Worm (Caenorhabditis elegans) whole organism, L3 larva: ENCODE measurements around the gene T24H10.5.
A peak's percentile ranks its signal among the peaks of the same experiment; 100 is the strongest.

Experiments used
- R02D3.7 ChIP-seq: fragments of 150-350 bp; optimal IDR thresholded peaks from 2 replicates; lab custom pipeline; 2014; ENCODE audit warnings: missing biosample characterization, missing genetic modification characterization
- ZK546.5 ChIP-seq: sonication (generic microtip); optimal IDR thresholded peaks from 2 replicates; lab custom pipeline; 2017; ENCODE audit warnings: missing biosample characterization, missing genetic modification characterization
- aly-2 ChIP-seq: fragments of 150-350 bp; optimal IDR thresholded peaks from 2 replicates; lab custom pipeline; 2014; ENCODE audit warnings: missing biosample characterization, missing genetic modification characterization
- ama-1 ChIP-seq: fragments of 150-350 bp; optimal IDR thresholded peaks from 2 replicates; lab custom pipeline; 2018
- ceh-28 ChIP-seq: fragments of 150-350 bp; optimal IDR thresholded peaks from 2 replicates; lab custom pipeline; 2014; ENCODE audit warnings: missing biosample characterization, missing genetic modification reagents, missing genetic modification characterization
- ceh-82 ChIP-seq: fragments of 150-350 bp; optimal IDR thresholded peaks from 2 replicates; lab custom pipeline; 2014; ENCODE audit warnings: missing biosample characterization, missing genetic modification characterization
- ceh-9 ChIP-seq: sonication (generic microtip); optimal IDR thresholded peaks from 2 replicates; lab custom pipeline; 2018; ENCODE audit warnings: missing biosample characterization, missing genetic modification characterization
- egl-27 ChIP-seq: sonication (generic microtip); optimal IDR thresholded peaks from 4 replicates; lab custom pipeline; 2017; ENCODE audit warnings: missing biosample characterization, missing genetic modification reagents, missing genetic modification characterization
- elt-1 ChIP-seq: fragments of 150-350 bp; optimal IDR thresholded peaks from 2 replicates; lab custom pipeline; 2014; ENCODE audit warnings: missing biosample characterization, missing genetic modification characterization
- elt-2 ChIP-seq: sonication (generic microtip); optimal IDR thresholded peaks from 2 replicates; lab custom pipeline; 2016; ENCODE audit warnings: missing genetic modification reagents, mild to moderate bottlenecking, missing genetic modification characterization, missing compliant biosample characterization
- elt-3 ChIP-seq, 3 experiments: fragments of 150-350 bp in 1 of 3; sonication (generic microtip) in 2 of 3; optimal IDR thresholded peaks; 2 replicates in 2 of 3; 4 replicates in 1 of 3; lab custom pipeline; 2014 to 2017; ENCODE audit warnings: missing biosample characterization in 3 of 3, missing genetic modification characterization in 3 of 3
- eor-1 ChIP-seq, 2 experiments: fragments of 150-350 bp; optimal IDR thresholded peaks; 2 replicates each; lab custom pipeline; 2014 to 2018; ENCODE audit warnings: missing biosample characterization in 2 of 2, missing genetic modification characterization in 2 of 2
- fkh-10 ChIP-seq: sonication (generic microtip); optimal IDR thresholded peaks from 2 replicates; lab custom pipeline; 2017; ENCODE audit warnings: missing biosample characterization, missing genetic modification reagents, missing genetic modification characterization
- fkh-2 ChIP-seq: fragments of 150-350 bp; optimal IDR thresholded peaks from 2 replicates; lab custom pipeline; 2014; ENCODE audit warnings: missing biosample characterization, missing genetic modification reagents, missing genetic modification characterization
- fos-1 ChIP-seq: fragments of 150-350 bp; optimal IDR thresholded peaks from 2 replicates; lab custom pipeline; 2014; ENCODE audit warnings: missing biosample characterization, missing genetic modification characterization
- hmg-11 ChIP-seq: sonication (generic microtip); optimal IDR thresholded peaks from 2 replicates; lab custom pipeline; 2016; ENCODE audit warnings: missing genetic modification characterization, missing compliant biosample characterization
- lsy-12 ChIP-seq: sonication (generic microtip); optimal IDR thresholded peaks from 2 replicates; lab custom pipeline; 2016; ENCODE audit warnings: mild to moderate bottlenecking, missing genetic modification characterization, missing compliant biosample characterization
- mdl-1 ChIP-seq: fragments of 150-350 bp; optimal IDR thresholded peaks from 2 replicates; lab custom pipeline; 2014; ENCODE audit warnings: missing biosample characterization, missing genetic modification characterization
- mml-1 ChIP-seq: fragments of 150-350 bp; sonication (generic microtip); optimal IDR thresholded peaks from 3 replicates; lab custom pipeline; 2014; ENCODE audit warnings: missing biosample characterization, missing genetic modification characterization
- nfya-1 ChIP-seq: sonication (generic microtip); optimal IDR thresholded peaks from 2 replicates; lab custom pipeline; 2017; ENCODE audit warnings: missing genetic modification characterization, mild to moderate bottlenecking, missing compliant biosample characterization, antibody characterized with exemption, moderate library complexity; ENCODE audit not compliant: insufficient read depth
- nhr-11 ChIP-seq: fragments of 150-350 bp; optimal IDR thresholded peaks from 2 replicates; lab custom pipeline; 2014; ENCODE audit warnings: missing biosample characterization, missing genetic modification characterization
- nhr-12 ChIP-seq: fragments of 150-350 bp; optimal IDR thresholded peaks from 2 replicates; lab custom pipeline; 2014; ENCODE audit warnings: missing biosample characterization, missing genetic modification characterization
- nhr-23 ChIP-seq: fragments of 150-350 bp; optimal IDR thresholded peaks from 2 replicates; lab custom pipeline; 2014; ENCODE audit warnings: missing biosample characterization, missing genetic modification reagents, missing genetic modification characterization
- nhr-237 ChIP-seq: fragments of 150-350 bp; optimal IDR thresholded peaks from 2 replicates; lab custom pipeline; 2014; ENCODE audit warnings: missing biosample characterization, missing genetic modification characterization
- nhr-25 ChIP-seq: sonication (generic microtip); optimal IDR thresholded peaks from 2 replicates; lab custom pipeline; 2017; ENCODE audit warnings: missing biosample characterization, missing genetic modification characterization
- nhr-28 ChIP-seq: fragments of 150-350 bp; optimal IDR thresholded peaks from 2 replicates; lab custom pipeline; 2014; ENCODE audit warnings: missing biosample characterization, missing genetic modification characterization
- nhr-43 ChIP-seq: sonication (generic microtip); optimal IDR thresholded peaks from 2 replicates; lab custom pipeline; 2016; ENCODE audit warnings: mild to moderate bottlenecking, missing genetic modification characterization, missing compliant biosample characterization; ENCODE audit not compliant: poor library complexity, severe bottlenecking
- nhr-67 ChIP-seq: fragments of 150-350 bp; optimal IDR thresholded peaks from 2 replicates; lab custom pipeline; 2014; ENCODE audit warnings: missing biosample characterization, missing genetic modification characterization
- nhr-77 ChIP-seq: fragments of 150-350 bp; optimal IDR thresholded peaks from 2 replicates; lab custom pipeline; 2014; ENCODE audit warnings: missing biosample characterization, missing genetic modification characterization
- pha-4 ChIP-seq: fragments of 150-350 bp; optimal IDR thresholded peaks from 2 replicates; lab custom pipeline; 2014; ENCODE audit warnings: missing biosample characterization, missing genetic modification reagents, missing genetic modification characterization
- pqm-1 ChIP-seq: fragments of 150-350 bp; optimal IDR thresholded peaks from 2 replicates; lab custom pipeline; 2017; ENCODE audit warnings: missing biosample characterization, missing genetic modification characterization, inconsistent platforms
- sea-2 ChIP-seq: fragments of 150-350 bp; sonication (generic microtip); optimal IDR thresholded peaks from 4 replicates; lab custom pipeline; 2014; ENCODE audit warnings: missing biosample characterization, missing genetic modification reagents, missing genetic modification characterization
- skn-1 ChIP-seq: fragments of 150-350 bp; optimal IDR thresholded peaks from 2 replicates; lab custom pipeline; 2014; ENCODE audit warnings: missing biosample characterization, missing genetic modification characterization
- unc-39 ChIP-seq: sonication (generic microtip); optimal IDR thresholded peaks from 4 replicates; lab custom pipeline; 2017; ENCODE audit warnings: missing biosample characterization, missing genetic modification characterization
- unc-62 ChIP-seq: fragments of 150-350 bp; sonication (generic microtip); optimal IDR thresholded peaks from 4 replicates; lab custom pipeline; 2014; ENCODE audit warnings: missing biosample characterization, missing genetic modification reagents, missing genetic modification characterization
- ztf-11 ChIP-seq: fragments of 150-350 bp; optimal IDR thresholded peaks from 2 replicates; lab custom pipeline; 2014; ENCODE audit warnings: missing biosample characterization, missing genetic modification characterization
- ztf-4 ChIP-seq: fragments of 150-350 bp; optimal IDR thresholded peaks from 2 replicates; lab custom pipeline; 2014; ENCODE audit warnings: missing biosample characterization, missing genetic modification characterization

T24H10.5 gene

DNA sequence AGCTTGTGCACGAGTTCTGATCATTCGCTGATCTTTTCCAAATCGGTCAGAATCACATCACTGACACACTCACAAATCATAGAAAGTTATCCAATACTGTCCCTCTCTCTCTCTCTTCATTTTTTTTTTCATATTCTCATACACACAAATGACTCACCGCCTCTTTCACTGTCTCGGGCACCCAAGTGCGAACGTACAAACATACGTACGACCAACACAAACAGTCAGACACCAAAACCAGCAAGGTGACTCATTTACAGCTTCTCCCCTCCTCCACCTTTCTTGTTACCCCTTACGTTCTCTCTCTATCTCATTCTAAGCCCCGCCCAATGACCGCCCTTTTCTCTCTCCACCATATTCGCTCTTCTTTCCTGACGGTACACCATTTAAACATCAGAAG lies 26.1 kb downstream of the T24H10.5 start:
- TF ChIP-seq nhr-11 (tag; lab: Kevin White, UChicago) = no peak
- TF ChIP-seq ceh-82 (tag; lab: Kevin White, UChicago) = no peak
- no peak for TF ChIP-seq nhr-43 (tag; lab: Kevin White, UChicago)
- TF ChIP-seq nhr-28 (tag; lab: Kevin White, UChicago) = no peak
- TF ChIP-seq fkh-2 (tag; lab: Kevin White, UChicago) = no peak
- TF ChIP-seq fos-1 (tag; lab: Kevin White, UChicago) = peak; percentile 98
- TF ChIP-seq elt-2 (tag; lab: Kevin White, UChicago) = peak; percentile 1
- TF ChIP-seq skn-1 (tag; lab: Kevin White, UChicago) = no peak
- no peak for TF ChIP-seq ZK546.5 (tag; lab: Kevin White, UChicago)
- peak; percentile 36 for TF ChIP-seq hmg-11 (tag; lab: Kevin White, UChicago)
- TF ChIP-seq mdl-1 = no peak
- TF ChIP-seq nhr-237 (tag; lab: Kevin White, UChicago) = no peak
- no peak for TF ChIP-seq R02D3.7 (tag; lab: Kevin White, UChicago)
- peak; percentile 78 for TF ChIP-seq pha-4 (tag; lab: Kevin White, UChicago)
- TF ChIP-seq ztf-11 (tag; lab: Kevin White, UChicago) = no peak
- TF ChIP-seq nhr-25 = peak; percentile 6
- TF ChIP-seq nhr-67 (tag; lab: Kevin White, UChicago) = no peak
- no peak for TF ChIP-seq unc-39 (tag; lab: Kevin White, UChicago)
- TF ChIP-seq nhr-23 (tag; lab: Kevin White, UChicago) = peak; percentile 32
- TF ChIP-seq mml-1 (tag; lab: Kevin White, UChicago) = no peak
- TF ChIP-seq elt-3 (tag; optimal IDR thresholded peaks at IDR 0.05; lab: Kevin White, UChicago) = peak in 1 of 3 experiments; percentile 3
- no peak for TF ChIP-seq nhr-12 (tag; lab: Kevin White, UChicago)

DNA sequence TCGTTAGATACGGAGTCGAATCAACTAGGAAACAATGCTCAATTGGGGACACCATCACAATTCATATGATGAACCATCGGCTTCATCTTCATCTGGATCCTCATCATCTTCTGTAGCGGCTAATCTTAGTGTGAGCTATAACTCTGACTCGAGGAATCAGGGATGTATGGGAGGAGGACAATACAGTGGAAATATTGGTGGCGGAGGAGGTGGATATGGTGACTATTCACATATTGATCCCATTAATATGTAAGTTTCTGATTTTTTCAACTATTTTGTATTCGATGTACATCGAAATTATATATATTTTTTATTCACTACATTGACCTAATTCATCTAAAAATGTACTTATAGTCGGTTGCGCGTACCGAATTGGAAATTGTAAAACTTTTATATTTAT lies 26.5 kb downstream of the T24H10.5 start:
- TF ChIP-seq aly-2 (no peak), pha-4 (tag; lab: Kevin White, UChicago) (no peak), ama-1 (lab: Kevin White, UChicago) (peak; percentile 44), nhr-77 (tag; lab: Kevin White, UChicago) (no peak), nhr-12 (tag; lab: Kevin White, UChicago) (no peak), skn-1 (tag; lab: Kevin White, UChicago) (no peak), ztf-4 (tag; lab: Kevin White, UChicago) (no peak)

DNA sequence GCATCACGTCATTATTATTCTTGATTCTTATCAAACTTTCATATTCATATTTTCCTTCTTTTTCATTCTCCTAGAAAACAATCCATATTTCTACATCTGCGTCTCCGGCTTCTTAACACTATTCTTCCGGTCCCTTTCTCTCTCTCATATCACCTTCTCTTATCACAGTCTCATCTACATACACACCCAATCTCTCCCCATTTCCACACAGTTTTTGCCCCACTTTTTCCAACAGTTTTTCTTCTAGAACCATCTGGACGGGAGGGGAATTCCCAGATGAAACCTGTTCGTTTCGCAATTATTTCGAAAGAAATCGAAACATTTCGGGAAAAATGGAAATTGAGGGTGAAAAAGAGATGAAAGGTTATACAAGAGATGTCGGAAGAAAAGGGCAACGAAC lies 27.2 kb downstream of the T24H10.5 start:
- TF ChIP-seq fos-1 (tag; lab: Kevin White, UChicago) (peak; percentile 47), pha-4 (tag; lab: Kevin White, UChicago) (peak; percentile 29), elt-2 (tag; lab: Kevin White, UChicago) (peak; percentile 93), fkh-10 (GFP tag; lab: Kevin White, UChicago) (no peak), ceh-82 (tag; lab: Kevin White, UChicago) (no peak), aly-2 (no peak), ceh-28 (peak; percentile 76), pqm-1 (tag; lab: Kevin White, UChicago) (peak; percentile 69), ceh-9 (tag; lab: Kevin White, UChicago) (no peak), fkh-2 (tag; lab: Kevin White, UChicago) (no peak), nhr-43 (tag; lab: Kevin White, UChicago) (peak; percentile 50), nhr-12 (tag; lab: Kevin White, UChicago) (no peak), unc-62 (GFP tag; lab: Kevin White, UChicago) (no peak), egl-27 (no peak), ama-1 (lab: Kevin White, UChicago) (peak; percentile 16), R02D3.7 (tag; lab: Kevin White, UChicago) (peak; percentile 43), lsy-12 (peak; percentile 65), mml-1 (tag; lab: Kevin White, UChicago) (no peak), eor-1 (tag; optimal IDR thresholded peaks at IDR 0.05; lab: Kevin White, UChicago) (no peak), elt-1 (tag; lab: Kevin White, UChicago) (no peak), skn-1 (tag; lab: Kevin White, UChicago) (no peak), nhr-25 (peak; percentile 82), nfya-1 (peak; percentile 46), sea-2 (GFP tag; lab: Kevin White, UChicago) (no peak), elt-3 (tag; optimal IDR thresholded peaks at IDR 0.05; lab: Kevin White, UChicago) (peak in 1 of 3 experiments; percentile 89), nhr-23 (tag; lab: Kevin White, UChicago) (peak; percentile 97), nhr-28 (tag; lab: Kevin White, UChicago) (no peak), hmg-11 (tag; lab: Kevin White, UChicago) (no peak)
